Worm (Caenorhabditis elegans): Measurements from ENCODE around the gene nhr-12.

The nhr-12 gene

ce11 chrV:10043234-10043796 is 40.5 kb downstream of the nhr-12 start, which contains the start of gene T06E8.8 (continued):
- no peak for TF ChIP-seq fkh-10 (GFP tag; optimal IDR thresholded peaks at IDR 0.05)
- no peak for TF ChIP-seq nhr-67 (tag; optimal IDR thresholded peaks at IDR 0.05)
- peak; percentile 71 for TF ChIP-seq nhr-43 (tag; optimal IDR thresholded peaks at IDR 0.05; ENCODE audit: poor library complexity, severe bottlenecking)
- no peak for TF ChIP-seq ztf-11 (tag; optimal IDR thresholded peaks at IDR 0.05)
- TF ChIP-seq pqm-1 (tag; optimal IDR thresholded peaks at IDR 0.05) = no peak
- TF ChIP-seq unc-39 (tag; optimal IDR thresholded peaks at IDR 0.05) = no peak
- no peak for TF ChIP-seq zag-1 (tag; optimal IDR thresholded peaks at IDR 0.05)
- TF ChIP-seq ceh-16 (tag; optimal IDR thresholded peaks at IDR 0.05) = no peak
- peak; percentile 63 for TF ChIP-seq nhr-25 (tag; optimal IDR thresholded peaks at IDR 0.05)
- no peak for TF ChIP-seq nhr-76 (tag; optimal IDR thresholded peaks at IDR 0.05)
- TF ChIP-seq ztf-4 (tag; optimal IDR thresholded peaks at IDR 0.05) = no peak
- no peak for TF ChIP-seq ZK546.5 (tag; optimal IDR thresholded peaks at IDR 0.05)

ce11 chrV:10042254-10042653 is 41.6 kb downstream of the nhr-12 start:
- TF ChIP-seq nfya-1 (tag; optimal IDR thresholded peaks at IDR 0.05; ENCODE audit: insufficient read depth) (peak; percentile 94), elt-3 (tag; optimal IDR thresholded peaks at IDR 0.05) (no peak), pha-4 (tag; optimal IDR thresholded peaks at IDR 0.05) (peak; percentile 84), ama-1 (optimal IDR thresholded peaks at IDR 0.05) (no peak), fkh-2 (tag; optimal IDR thresholded peaks at IDR 0.05) (no peak), tbx-2 (tag; optimal IDR thresholded peaks at IDR 0.05) (peak; percentile 38), nhr-67 (tag; optimal IDR thresholded peaks at IDR 0.05) (no peak), eor-1 (tag; optimal IDR thresholded peaks at IDR 0.05) (no peak), mml-1 (tag; optimal IDR thresholded peaks at IDR 0.05) (no peak), skn-1 (tag; optimal IDR thresholded peaks at IDR 0.05) (no peak), hmg-11 (tag; optimal IDR thresholded peaks at IDR 0.05) (peak; percentile 22), ceh-82 (tag; optimal IDR thresholded peaks at IDR 0.05) (no peak), lin-15B (tag; optimal IDR thresholded peaks at IDR 0.05) (peak; percentile 45), snpc-4 (tag; optimal IDR thresholded peaks at IDR 0.05) (peak; percentile 34), ceh-28 (tag; optimal IDR thresholded peaks at IDR 0.05) (peak; percentile 68), nhr-25 (tag; optimal IDR thresholded peaks at IDR 0.05) (peak; percentile 65), egl-5 (tag; optimal IDR thresholded peaks at IDR 0.05) (peak; percentile 66), unc-39 (tag; optimal IDR thresholded peaks at IDR 0.05) (no peak), ZK546.5 (tag; optimal IDR thresholded peaks at IDR 0.05) (no peak), ztf-4 (tag; optimal IDR thresholded peaks at IDR 0.05) (no peak), nhr-11 (tag; optimal IDR thresholded peaks at IDR 0.05) (no peak), jun-1 (tag; optimal IDR thresholded peaks at IDR 0.05) (no peak), nhr-12 (tag; optimal IDR thresholded peaks at IDR 0.05) (no peak), nhr-77 (tag; optimal IDR thresholded peaks at IDR 0.05) (no peak), elt-2 (tag; optimal IDR thresholded peaks at IDR 0.05) (peak; percentile 34), nhr-76 (tag; optimal IDR thresholded peaks at IDR 0.05) (no peak), unc-62 (GFP tag; optimal IDR thresholded peaks at IDR 0.05) (peak; percentile 21), nhr-23 (tag; optimal IDR thresholded peaks at IDR 0.05) (peak; percentile 17), ceh-9 (tag; optimal IDR thresholded peaks at IDR 0.05) (no peak), lsy-12 (tag; optimal IDR thresholded peaks at IDR 0.05) (peak; percentile 1), nhr-43 (tag; optimal IDR thresholded peaks at IDR 0.05; ENCODE audit: poor library complexity, severe bottlenecking) (no peak), nhr-28 (tag; optimal IDR thresholded peaks at IDR 0.05) (no peak), fos-1 (tag; optimal IDR thresholded peaks at IDR 0.05) (no peak), ztf-11 (tag; optimal IDR thresholded peaks at IDR 0.05) (no peak), sea-2 (GFP tag; optimal IDR thresholded peaks at IDR 0.05) (no peak), fkh-10 (GFP tag; optimal IDR thresholded peaks at IDR 0.05) (no peak), zag-1 (tag; optimal IDR thresholded peaks at IDR 0.05) (no peak), mdl-1 (tag; optimal IDR thresholded peaks at IDR 0.05) (no peak), ceh-16 (tag; optimal IDR thresholded peaks at IDR 0.05) (no peak), R02D3.7 (tag; optimal IDR thresholded peaks at IDR 0.05) (peak; percentile 43), elt-1 (tag; optimal IDR thresholded peaks at IDR 0.05) (no peak), lin-39 (tag; optimal IDR thresholded peaks at IDR 0.05) (peak; percentile 72), pqm-1 (tag; optimal IDR thresholded peaks at IDR 0.05) (peak; percentile 55)
